Worm (Caenorhabditis elegans) whole organism, late embryonic: ENCODE measurements around the gene C39B10.4.

ENCODE experiments used
- C08G9.2 ChIP-seq: sonication (generic microtip); optimal IDR thresholded peaks from 2 replicates; lab custom pipeline; 2016; ENCODE audit warnings: mild to moderate bottlenecking, missing genetic modification characterization, moderate library complexity, missing compliant biosample characterization
- C38D4.7 ChIP-seq: fragments of 200-800 bp; sonication (Bioruptor generic); optimal IDR thresholded peaks from 2 replicates; lab custom pipeline; 2018; ENCODE audit warnings: mild to moderate bottlenecking, missing genetic modification characterization, moderate library complexity, missing compliant biosample characterization
- F13H6.1 ChIP-seq: sonication (generic microtip); optimal IDR thresholded peaks from 2 replicates; lab custom pipeline; 2016; ENCODE audit warnings: missing genetic modification characterization, missing compliant biosample characterization
- K02D7.2 ChIP-seq: sonication (generic microtip); optimal IDR thresholded peaks from 2 replicates; lab custom pipeline; 2017; ENCODE audit warnings: mild to moderate bottlenecking, missing genetic modification characterization, missing compliant biosample characterization
- K09A11.1 ChIP-seq: sonication (generic microtip); optimal IDR thresholded peaks from 2 replicates; lab custom pipeline; 2017; ENCODE audit warnings: antibody characterized with exemption, mild to moderate bottlenecking, missing genetic modification characterization, missing compliant biosample characterization; ENCODE audit not compliant: insufficient read depth
- ahr-1 ChIP-seq: sonication (generic microtip); optimal IDR thresholded peaks from 2 replicates; lab custom pipeline; 2016; ENCODE audit warnings: missing genetic modification characterization, missing compliant biosample characterization
- ceh-19 ChIP-seq: fragments of 200-800 bp; sonication (Bioruptor generic); optimal IDR thresholded peaks from 2 replicates; lab custom pipeline; 2018; ENCODE audit warnings: mild to moderate bottlenecking, missing genetic modification characterization, missing compliant biosample characterization
- ceh-2 ChIP-seq: sonication (generic microtip); optimal IDR thresholded peaks from 2 replicates; lab custom pipeline; 2016; ENCODE audit warnings: missing genotype, missing genetic modification characterization, missing compliant biosample characterization
- ceh-22 ChIP-seq: sonication (generic microtip); optimal IDR thresholded peaks from 2 replicates; lab custom pipeline; 2017; ENCODE audit warnings: missing biosample characterization, missing genetic modification characterization
- ceh-24 ChIP-seq: sonication (generic microtip); optimal IDR thresholded peaks from 2 replicates; lab custom pipeline; 2016; ENCODE audit warnings: mild to moderate bottlenecking, missing genetic modification characterization, missing compliant biosample characterization
- ceh-31 ChIP-seq: sonication (generic microtip); optimal IDR thresholded peaks from 2 replicates; lab custom pipeline; 2016; ENCODE audit warnings: missing genetic modification characterization, missing compliant biosample characterization
- ceh-48 ChIP-seq: sonication (generic microtip); optimal IDR thresholded peaks from 2 replicates; lab custom pipeline; 2016; ENCODE audit warnings: missing genetic modification characterization, inconsistent platforms, missing compliant biosample characterization
- ceh-6 ChIP-seq: fragments of 200-800 bp; sonication (Bioruptor generic); optimal IDR thresholded peaks from 2 replicates; lab custom pipeline; 2018; ENCODE audit warnings: mild to moderate bottlenecking, missing genetic modification characterization, missing compliant biosample characterization
- ceh-9 ChIP-seq: sonication (generic microtip); optimal IDR thresholded peaks from 2 replicates; lab custom pipeline; 2016; ENCODE audit warnings: mild to moderate bottlenecking, missing genetic modification characterization, inconsistent platforms, missing compliant biosample characterization
- dmd-4 ChIP-seq: sonication (generic microtip); optimal IDR thresholded peaks from 2 replicates; lab custom pipeline; 2016; ENCODE audit warnings: borderline replicate concordance, missing genetic modification characterization, missing compliant biosample characterization
- dve-1 ChIP-seq: sonication (generic microtip); optimal IDR thresholded peaks from 2 replicates; lab custom pipeline; 2017; ENCODE audit warnings: antibody characterized with exemption, mild to moderate bottlenecking, missing genetic modification characterization, missing compliant biosample characterization
- elt-2 ChIP-seq: sonication (generic microtip); optimal IDR thresholded peaks from 2 replicates; lab custom pipeline; 2016; ENCODE audit warnings: missing genetic modification reagents, missing genetic modification characterization, missing compliant biosample characterization
- elt-4 ChIP-seq: sonication (generic microtip); optimal IDR thresholded peaks from 2 replicates; lab custom pipeline; 2016; ENCODE audit warnings: missing genetic modification characterization, missing compliant biosample characterization
- ets-4 ChIP-seq: sonication (generic microtip); optimal IDR thresholded peaks from 2 replicates; lab custom pipeline; 2016; ENCODE audit warnings: missing genetic modification characterization, missing compliant biosample characterization
- fkh-10 ChIP-seq: fragments of 150-350 bp; optimal IDR thresholded peaks from 2 replicates; lab custom pipeline; 2014; ENCODE audit warnings: missing biosample characterization, missing genetic modification reagents, missing genetic modification characterization
- fkh-6 ChIP-seq: sonication (generic microtip); optimal IDR thresholded peaks from 2 replicates; lab custom pipeline; 2016; ENCODE audit warnings: missing genetic modification characterization, missing compliant biosample characterization
- hlh-15 ChIP-seq: sonication (generic microtip); optimal IDR thresholded peaks from 2 replicates; lab custom pipeline; 2016; ENCODE audit warnings: missing genetic modification characterization, missing compliant biosample characterization
- hlh-8 ChIP-seq: sonication (generic microtip); optimal IDR thresholded peaks from 2 replicates; lab custom pipeline; 2016; ENCODE audit warnings: missing genotype, missing genetic modification characterization, missing compliant biosample characterization
- lim-6 ChIP-seq: sonication (generic microtip); optimal IDR thresholded peaks from 2 replicates; lab custom pipeline; 2016; ENCODE audit warnings: missing genetic modification characterization, missing compliant biosample characterization
- madf-2 ChIP-seq: sonication (generic microtip); optimal IDR thresholded peaks from 2 replicates; lab custom pipeline; 2017; ENCODE audit warnings: missing genetic modification characterization, missing compliant biosample characterization
- mec-3 ChIP-seq: sonication (generic microtip); optimal IDR thresholded peaks from 2 replicates; lab custom pipeline; 2016; ENCODE audit warnings: borderline replicate concordance, missing genetic modification characterization, missing compliant biosample characterization
- nfya-1 ChIP-seq: sonication (generic microtip); optimal IDR thresholded peaks from 2 replicates; lab custom pipeline; 2017; ENCODE audit warnings: missing genetic modification characterization, mild to moderate bottlenecking, missing compliant biosample characterization, antibody characterized with exemption, moderate library complexity
- nhr-11 ChIP-seq: fragments of 150-350 bp; optimal IDR thresholded peaks from 2 replicates; lab custom pipeline; 2014; ENCODE audit warnings: missing biosample characterization, missing genetic modification characterization
- odd-2 ChIP-seq: sonication (generic microtip); optimal IDR thresholded peaks from 2 replicates; lab custom pipeline; 2017; ENCODE audit warnings: antibody characterized with exemption, mild to moderate bottlenecking, missing genetic modification characterization, missing compliant biosample characterization
- pat-9 ChIP-seq: fragments of 200-800 bp; sonication (Bioruptor generic); optimal IDR thresholded peaks from 2 replicates; lab custom pipeline; 2018; ENCODE audit warnings: mild to moderate bottlenecking, missing genetic modification characterization, moderate library complexity, missing compliant biosample characterization
- pha-2 ChIP-seq: sonication (generic microtip); optimal IDR thresholded peaks from 2 replicates; lab custom pipeline; 2017; ENCODE audit warnings: mild to moderate bottlenecking, missing genetic modification characterization, missing compliant biosample characterization
- pha-4 ChIP-seq: fragments of 150-350 bp; optimal IDR thresholded peaks from 2 replicates; lab custom pipeline; 2018; ENCODE audit warnings: missing biosample characterization, missing genetic modification reagents, missing genetic modification characterization
- pqm-1 ChIP-seq: sonication (generic microtip); optimal IDR thresholded peaks from 2 replicates; lab custom pipeline; 2016; ENCODE audit warnings: missing genetic modification characterization, missing compliant biosample characterization
- rnt-1 ChIP-seq: sonication (generic microtip); optimal IDR thresholded peaks from 2 replicates; lab custom pipeline; 2016; ENCODE audit warnings: missing genetic modification characterization, missing compliant biosample characterization
- tbx-2 ChIP-seq: sonication (generic microtip); optimal IDR thresholded peaks from 2 replicates; lab custom pipeline; 2016; ENCODE audit warnings: missing genetic modification characterization, missing compliant biosample characterization
- tbx-7 ChIP-seq: sonication (generic microtip); optimal IDR thresholded peaks from 2 replicates; lab custom pipeline; 2016; ENCODE audit warnings: missing genotype, missing genetic modification characterization, missing compliant biosample characterization
- ttx-3 ChIP-seq: sonication (generic microtip); optimal IDR thresholded peaks from 2 replicates; lab custom pipeline; 2016; ENCODE audit warnings: missing genetic modification reagents, missing genetic modification characterization, missing compliant biosample characterization
- unc-3 ChIP-seq, 2 experiments: fragments of 200-800 bp in 1 of 2; sonication (Bioruptor generic) in 1 of 2; sonication (generic microtip) in 1 of 2; conservative IDR thresholded peaks in 1 of 2; optimal IDR thresholded peaks in 1 of 2; 2 replicates each; pipeline versions ENCODE4 v1.3.6 to Lab custom; 2016 to 2022; ENCODE audit warnings: missing compliant biosample characterization in 2 of 2, missing genetic modification characterization in 2 of 2, missing genetic modification reagents in 1 of 2
- unc-55 ChIP-seq: sonication (generic microtip); optimal IDR thresholded peaks from 2 replicates; lab custom pipeline; 2017; ENCODE audit warnings: missing biosample characterization, missing genetic modification reagents, missing genetic modification characterization

The C39B10.4 gene

ce11 chrX:10395668-10396067 lies 49.1 kb upstream of the C39B10.4 start (continued):
- TF ChIP-seq odd-2 (tag; lab: Kevin White, UChicago) = no peak
- no peak for TF ChIP-seq ceh-2 (tag; lab: Kevin White, UChicago)
- peak; percentile 16 for TF ChIP-seq F13H6.1
- TF ChIP-seq hlh-8 = no peak
- no peak for TF ChIP-seq madf-2 (tag; lab: Kevin White, UChicago)
- no peak for TF ChIP-seq elt-2 (tag; lab: Kevin White, UChicago)
- no peak for TF ChIP-seq ceh-6
- no peak for TF ChIP-seq ceh-24 (tag; lab: Kevin White, UChicago)
- no peak for TF ChIP-seq ttx-3 (tag; lab: Kevin White, UChicago)
- no peak for TF ChIP-seq fkh-6 (tag; lab: Kevin White, UChicago)
- no peak for TF ChIP-seq dmd-4 (tag; lab: Kevin White, UChicago)
- TF ChIP-seq nhr-11 = no peak
- no peak for TF ChIP-seq K02D7.2 (tag; lab: Kevin White, UChicago)
- TF ChIP-seq rnt-1 (tag; lab: Kevin White, UChicago) = peak; percentile 20
- TF ChIP-seq pqm-1 = no peak
- peak; percentile 12 for TF ChIP-seq ets-4
- TF ChIP-seq ceh-19 = no peak
- TF ChIP-seq ahr-1 (tag; lab: Kevin White, UChicago) = no peak
- no peak for TF ChIP-seq C08G9.2 (tag; lab: Kevin White, UChicago)
- no peak for TF ChIP-seq mec-3 (tag; lab: Kevin White, UChicago)
- TF ChIP-seq unc-55 (GFP tag; lab: Kevin White, UChicago) = no peak
- no peak for TF ChIP-seq dve-1 (tag; lab: Kevin White, UChicago)
- TF ChIP-seq fkh-10 (GFP tag; lab: Kevin White, UChicago) = no peak
- TF ChIP-seq ceh-22 (tag; lab: Kevin White, UChicago) = no peak
- TF ChIP-seq K09A11.1 (tag; lab: Kevin White, UChicago) = no peak
- no peak for TF ChIP-seq pha-2 (tag; lab: Kevin White, UChicago)
- no peak for TF ChIP-seq pha-4 (tag; lab: Kevin White, UChicago)
- no peak for TF ChIP-seq ceh-48 (tag; lab: Kevin White, UChicago)

- TF ChIP-seq ceh-9 (tag; lab: Kevin White, UChicago) (no peak), tbx-7 (tag; lab: Kevin White, UChicago) (no peak), unc-3 (GFP tag; conservative IDR thresholded peaks at IDR 0.05; lab: Robert Waterston, UW) (no peak), unc-3 (tag; optimal IDR thresholded peaks at IDR 0.05; lab: Kevin White, UChicago) (peak; percentile 4)
Observed at ce11 chrX:10396509-10397292, 48.1 kb upstream of the C39B10.4 start, which contains the start of gene pkn-1. pkn-1 (plus strand) TSS chrX:10397242.

ce11 chrX:10401118-10401517 lies 43.7 kb upstream of the C39B10.4 start:
- TF ChIP-seq lim-6 (tag; lab: Kevin White, UChicago) (no peak), hlh-15 (tag; lab: Kevin White, UChicago) (no peak), elt-4 (tag; lab: Kevin White, UChicago) (no peak), ceh-31 (tag; lab: Kevin White, UChicago) (no peak), nhr-11 (no peak), tbx-2 (no peak), pat-9 (no peak), C38D4.7 (GFP tag; lab: Kevin White, UChicago) (no peak), nfya-1 (tag; lab: Kevin White, UChicago) (no peak), unc-3 (GFP tag; conservative IDR thresholded peaks at IDR 0.05; lab: Robert Waterston, UW) (no peak), unc-3 (tag; optimal IDR thresholded peaks at IDR 0.05; lab: Kevin White, UChicago) (no peak)
